Fruit fly (Drosophila melanogaster) whole organism, embryonic: Measurements from ENCODE around the gene Gart.

Experiments
- Aef1 ChIP-seq: fragments of 200-800 bp; sonication (Bioruptor generic); IDR thresholded peaks from 3 replicates; pipeline ENCODE4 v1.3.6; 2022; ENCODE audit warnings: missing biosample characterization, missing genetic modification characterization
- BEAF-32 ChIP-seq: fragments of 200-800 bp; sonication (Bioruptor generic); optimal IDR thresholded peaks from 3 replicates; lab custom pipeline; 2017; ENCODE audit warnings: missing biosample characterization, missing genetic modification characterization, mild to moderate bottlenecking, moderate library complexity, missing genetic modification reagents
- CG12236 ChIP-seq: fragments of 200-800 bp; sonication (Bioruptor generic); optimal IDR thresholded peaks from 2 replicates; lab custom pipeline; 2016; ENCODE audit warnings: missing biosample characterization, missing genetic modification characterization
- CG14860 ChIP-seq: fragments of 200-800 bp; sonication (Bioruptor generic); IDR thresholded peaks from 3 replicates; pipeline ENCODE4 v1.3.6; 2022; ENCODE audit warnings: missing biosample characterization, missing genetic modification characterization; ENCODE audit not compliant: partially characterized antibody
- CG15011 ChIP-seq: fragments of 200-800 bp; sonication (Bioruptor generic); optimal IDR thresholded peaks from 3 replicates; lab custom pipeline; 2018; ENCODE audit warnings: missing biosample characterization, mild to moderate bottlenecking, missing genetic modification characterization
- CG15269 ChIP-seq: fragments of 200-800 bp; sonication (Bioruptor generic); optimal IDR thresholded peaks from 2 replicates; lab custom pipeline; 2018; ENCODE audit warnings: missing biosample characterization, mild to moderate bottlenecking, missing genetic modification characterization, moderate library complexity
- CG16815 ChIP-seq: fragments of 200-800 bp; sonication (Bioruptor generic); optimal IDR thresholded peaks from 3 replicates; lab custom pipeline; 2017; ENCODE audit warnings: missing biosample characterization, mild to moderate bottlenecking, missing genetic modification characterization
- CG18619 ChIP-seq: fragments of 200-800 bp; sonication (Bioruptor generic); optimal IDR thresholded peaks from 3 replicates; lab custom pipeline; 2017; ENCODE audit warnings: missing biosample characterization, mild to moderate bottlenecking, missing genetic modification characterization
- CG31365 ChIP-seq: fragments of 200-800 bp; sonication (Bioruptor generic); optimal IDR thresholded peaks from 2 replicates; lab custom pipeline; 2018; ENCODE audit warnings: missing biosample characterization, mild to moderate bottlenecking, missing genetic modification characterization
- CG3838 ChIP-seq: fragments of 200-800 bp; sonication (Bioruptor generic); optimal IDR thresholded peaks from 3 replicates; lab custom pipeline; 2016; ENCODE audit warnings: missing biosample characterization, missing genetic modification characterization
- CG3995 ChIP-seq: fragments of 200-800 bp; sonication (Bioruptor generic); optimal IDR thresholded peaks from 3 replicates; lab custom pipeline; 2016; ENCODE audit warnings: missing biosample characterization, missing genetic modification characterization
- CG4328 ChIP-seq: fragments of 200-800 bp; sonication (Bioruptor generic); optimal IDR thresholded peaks from 3 replicates; lab custom pipeline; 2017; ENCODE audit warnings: missing biosample characterization, missing genetic modification reagents, missing genetic modification characterization
- CG7745 ChIP-seq: fragments of 200-800 bp; sonication (Bioruptor generic); optimal IDR thresholded peaks from 2 replicates; lab custom pipeline; 2018; ENCODE audit warnings: missing biosample characterization, mild to moderate bottlenecking, missing genetic modification characterization, moderate library complexity
- CG9817 ChIP-seq: fragments of 200-800 bp; sonication (Bioruptor generic); optimal IDR thresholded peaks from 2 replicates; lab custom pipeline; 2018; ENCODE audit warnings: missing biosample characterization, mild to moderate bottlenecking, missing genetic modification characterization, moderate library complexity
- CoRest ChIP-seq: fragments of 200-800 bp; sonication (Bioruptor generic); optimal IDR thresholded peaks from 3 replicates; lab custom pipeline; 2018; ENCODE audit warnings: missing biosample characterization, mild to moderate bottlenecking, missing genetic modification characterization, moderate library complexity
- Dek ChIP-seq: fragments of 200-800 bp; sonication (Bioruptor generic); optimal IDR thresholded peaks from 3 replicates; lab custom pipeline; 2019; ENCODE audit warnings: missing biosample characterization, mild to moderate bottlenecking, missing genetic modification characterization, moderate library complexity
- Dip3 ChIP-seq: fragments of 200-800 bp; sonication (Bioruptor generic); optimal IDR thresholded peaks from 3 replicates; lab custom pipeline; 2016; ENCODE audit warnings: missing biosample characterization, missing genetic modification characterization
- HLHmδ ChIP-seq: fragments of 200-800 bp; sonication (Bioruptor generic); optimal IDR thresholded peaks from 2 replicates; lab custom pipeline; 2018; ENCODE audit warnings: missing biosample characterization, mild to moderate bottlenecking, missing genetic modification characterization, moderate library complexity
- HmgD ChIP-seq: fragments of 200-800 bp; sonication (Bioruptor generic); optimal IDR thresholded peaks from 3 replicates; lab custom pipeline; 2016; ENCODE audit warnings: missing biosample characterization, missing genetic modification characterization
- HmgZ ChIP-seq: fragments of 200-800 bp; sonication (Bioruptor generic); optimal IDR thresholded peaks from 2 replicates; lab custom pipeline; 2018; ENCODE audit warnings: missing biosample characterization, mild to moderate bottlenecking, missing genetic modification characterization
- Hmr ChIP-seq: fragments of 200-800 bp; sonication (Bioruptor generic); optimal IDR thresholded peaks from 3 replicates; lab custom pipeline; 2017; ENCODE audit warnings: mild to moderate bottlenecking, missing biosample characterization, missing genetic modification reagents, missing genetic modification characterization
- Hsf ChIP-seq: fragments of 200-800 bp; sonication (Bioruptor generic); optimal IDR thresholded peaks from 3 replicates; lab custom pipeline; 2016; ENCODE audit warnings: missing biosample characterization, missing genetic modification characterization
- Jarid2 ChIP-seq: fragments of 200-800 bp; sonication (Bioruptor generic); optimal IDR thresholded peaks from 3 replicates; lab custom pipeline; 2017; ENCODE audit warnings: mild to moderate bottlenecking, missing biosample characterization, missing genetic modification reagents, missing genetic modification characterization
- Nf-YC ChIP-seq: fragments of 200-800 bp; optimal IDR thresholded peaks from 3 replicates; lab custom pipeline; 2019; ENCODE audit warnings: missing biosample characterization, mild to moderate bottlenecking, missing genetic modification characterization, moderate library complexity
- Ptx1 ChIP-seq: fragments of 200-800 bp; sonication (Bioruptor generic); IDR thresholded peaks from 2 replicates; pipeline ENCODE4 v1.3.6; 2022; ENCODE audit warnings: missing biosample characterization, missing genetic modification characterization
- Sox102F ChIP-seq: fragments of 200-800 bp; sonication (Bioruptor generic); optimal IDR thresholded peaks from 2 replicates; lab custom pipeline; 2018; ENCODE audit warnings: missing biosample characterization, mild to moderate bottlenecking, missing genetic modification characterization, moderate library complexity
- Sry-β ChIP-seq: fragments of 200-800 bp; sonication (Bioruptor generic); optimal IDR thresholded peaks from 2 replicates; lab custom pipeline; 2018; ENCODE audit warnings: missing biosample characterization, mild to moderate bottlenecking, missing genetic modification characterization, moderate library complexity
- Xrp1 ChIP-seq: fragments of 200-800 bp; sonication (Bioruptor generic); IDR thresholded peaks from 2 replicates; pipeline ENCODE4 v1.3.6; 2022; ENCODE audit warnings: missing biosample characterization, missing genetic modification characterization
- az2 ChIP-seq: fragments of 200-800 bp; sonication (Bioruptor generic); optimal IDR thresholded peaks from 3 replicates; lab custom pipeline; 2016; ENCODE audit warnings: missing biosample characterization, missing genetic modification characterization
- bowl ChIP-seq: fragments of 200-800 bp; sonication (Bioruptor generic); IDR thresholded peaks from 2 replicates; pipeline ENCODE4 v1.3.6; 2022; ENCODE audit warnings: missing biosample characterization, missing genetic modification characterization
- cad ChIP-seq: fragments of >200 bp; optimal IDR thresholded peaks from 2 replicates; lab custom pipeline; 2017; ENCODE audit warnings: missing biosample characterization, missing genetic modification characterization
- cas ChIP-seq: fragments of 200-800 bp; sonication (Bioruptor generic); IDR thresholded peaks from 2 replicates; pipeline ENCODE4 v1.3.6; 2022; ENCODE audit warnings: missing biosample characterization, missing genetic modification characterization
- dan ChIP-seq: fragments of 200-800 bp; sonication (Bioruptor generic); IDR thresholded peaks from 2 replicates; pipeline ENCODE4 v1.3.6; 2022; ENCODE audit warnings: missing biosample characterization, missing genetic modification characterization
- dpn ChIP-seq, 2 experiments: fragments of 200-800 bp; sonication (Bioruptor generic); optimal IDR thresholded peaks; 3 replicates each; lab custom pipeline; 2016; ENCODE audit warnings: missing biosample characterization in 2 of 2, missing genetic modification characterization in 2 of 2
- eve ChIP-seq, 2 experiments: fragments of >200 bp; optimal IDR thresholded peaks; 2 replicates each; lab custom pipeline; 2017; ENCODE audit warnings: missing biosample characterization in 2 of 2, missing genetic modification characterization in 2 of 2
- exex ChIP-seq: fragments of 200-800 bp; sonication (Bioruptor generic); optimal IDR thresholded peaks from 4 replicates; lab custom pipeline; 2018; ENCODE audit warnings: missing biosample characterization, mild to moderate bottlenecking, missing genetic modification characterization, moderate library complexity
- fd96Cb ChIP-seq: fragments of 200-800 bp; sonication (Bioruptor generic); optimal IDR thresholded peaks from 2 replicates; lab custom pipeline; 2018; ENCODE audit warnings: missing biosample characterization, mild to moderate bottlenecking, missing genetic modification characterization, moderate library complexity
- grau ChIP-seq: fragments of 200-800 bp; optimal IDR thresholded peaks from 3 replicates; lab custom pipeline; 2019; ENCODE audit warnings: missing biosample characterization, mild to moderate bottlenecking, missing genetic modification characterization, moderate library complexity
- gro ChIP-seq: fragments of 200-800 bp; sonication (Bioruptor generic); optimal IDR thresholded peaks from 2 replicates; lab custom pipeline; 2016; ENCODE audit warnings: missing biosample characterization, missing genetic modification characterization
- her ChIP-seq: fragments of 200-800 bp; sonication (Bioruptor generic); optimal IDR thresholded peaks from 2 replicates; lab custom pipeline; 2016; ENCODE audit warnings: missing biosample characterization, missing genetic modification characterization
- kni ChIP-seq: fragments of 200-800 bp; sonication (Bioruptor generic); optimal IDR thresholded peaks from 3 replicates; lab custom pipeline; 2017; ENCODE audit warnings: mild to moderate bottlenecking, missing biosample characterization, missing genetic modification reagents, missing genetic modification characterization
- lab ChIP-seq: fragments of 200-800 bp; sonication (Bioruptor generic); optimal IDR thresholded peaks from 3 replicates; lab custom pipeline; 2017; ENCODE audit warnings: missing biosample characterization, missing genetic modification characterization, mild to moderate bottlenecking, moderate library complexity, missing genetic modification reagents
- mirr ChIP-seq: fragments of 200-800 bp; sonication (Bioruptor generic); optimal IDR thresholded peaks from 3 replicates; lab custom pipeline; 2018; ENCODE audit warnings: missing biosample characterization, mild to moderate bottlenecking, missing genetic modification characterization
- nerfin-2 ChIP-seq: fragments of 200-800 bp; sonication (Bioruptor generic); IDR thresholded peaks from 2 replicates; pipeline ENCODE4 v1.3.6; 2022; ENCODE audit warnings: missing biosample characterization, missing genetic modification characterization; ENCODE audit not compliant: partially characterized antibody
- rib ChIP-seq: fragments of 200-800 bp; sonication (Bioruptor generic); IDR thresholded peaks from 2 replicates; pipeline ENCODE4 v1.3.6; 2022; ENCODE audit warnings: missing biosample characterization, missing genetic modification characterization
- sim ChIP-seq: fragments of 200-800 bp; sonication (Bioruptor generic); IDR thresholded peaks from 2 replicates; pipeline ENCODE4 v1.3.6; 2022; ENCODE audit warnings: missing biosample characterization, missing genetic modification characterization
- toy ChIP-seq: fragments of 200-800 bp; sonication (Bioruptor generic); IDR thresholded peaks from 2 replicates; pipeline ENCODE4 v1.3.6; 2022; ENCODE audit warnings: missing biosample characterization, missing genetic modification characterization
- trh ChIP-seq: fragments of 200-800 bp; sonication (Bioruptor generic); optimal IDR thresholded peaks from 2 replicates; lab custom pipeline; 2016; ENCODE audit warnings: missing biosample characterization, missing genetic modification characterization
- wek ChIP-seq: fragments of 200-800 bp; sonication (Bioruptor generic); optimal IDR thresholded peaks from 3 replicates; lab custom pipeline; 2018; ENCODE audit warnings: missing biosample characterization, mild to moderate bottlenecking, missing genetic modification characterization, moderate library complexity
- zfh2 ChIP-seq: fragments of 200-800 bp; sonication (Bioruptor generic); optimal IDR thresholded peaks from 2 replicates; lab custom pipeline; 2016; ENCODE audit warnings: missing biosample characterization, missing genetic modification characterization

Gene Gart

dm6 chr2L:7049009-7049647 is 25.4 kb upstream of the Gart start (continued):
- TF ChIP-seq mirr (GFP tag; lab: Kevin White, UChicago): peak; percentile 57
- no peak for TF ChIP-seq Sry-β
- peak; percentile 31 for TF ChIP-seq HmgZ (tag; lab: Kevin White, UChicago)
- no peak for TF ChIP-seq cad (GFP tag; lab: Kevin White, UChicago)
- TF ChIP-seq Ptx1 (GFP tag; lab: Robert Waterston, UW): peak; percentile 40; the same call in 1 of the 2 replicates
- no peak for TF ChIP-seq sim
- TF ChIP-seq CG3838 (GFP tag; lab: Kevin White, UChicago): no peak
- TF ChIP-seq eve (GFP tag; optimal IDR thresholded peaks at IDR 0.05; lab: Kevin White, UChicago): no peak
- peak; percentile 100 for TF ChIP-seq CG14860
- TF ChIP-seq wek (GFP tag; lab: Kevin White, UChicago): peak; percentile 46
- peak; percentile 59 for TF ChIP-seq Nf-YC (tag; lab: Kevin White, UChicago)
- no peak for TF ChIP-seq CG4328 (GFP tag; lab: Kevin White, UChicago)
- TF ChIP-seq Xrp1: peak; percentile 41; the same call in 1 of the 2 replicates
- peak; percentile 50 for TF ChIP-seq Jarid2 (GFP tag; lab: Kevin White, UChicago)
- no peak for TF ChIP-seq Dip3 (GFP tag; lab: Kevin White, UChicago)
- TF ChIP-seq CG16815 (GFP tag; lab: Kevin White, UChicago): no peak
- TF ChIP-seq exex (tag; lab: Kevin White, UChicago): peak; percentile 46
- TF ChIP-seq CG7745 (tag; lab: Kevin White, UChicago): no peak
- TF ChIP-seq zfh2 (GFP tag; lab: Kevin White, UChicago): no peak
- no peak for TF ChIP-seq CG15011 (GFP tag; lab: Kevin White, UChicago)
- TF ChIP-seq her: peak; percentile 39
- TF ChIP-seq Aef1 (GFP tag; lab: Robert Waterston, UW): no peak
- TF ChIP-seq az2 (GFP tag; lab: Kevin White, UChicago): no peak
- TF ChIP-seq toy: no peak
- TF ChIP-seq Dek (tag; lab: Kevin White, UChicago): no peak
- no peak for TF ChIP-seq CoRest (tag; lab: Kevin White, UChicago)
- peak; percentile 7 for TF ChIP-seq CG3995 (GFP tag; lab: Kevin White, UChicago)
- TF ChIP-seq lab (GFP tag; lab: Kevin White, UChicago): peak; percentile 38
- no peak for TF ChIP-seq bowl (GFP tag; lab: Robert Waterston, UW)
- no peak for TF ChIP-seq gro (GFP tag; lab: Kevin White, UChicago)
- no peak for TF ChIP-seq BEAF-32 (GFP tag; lab: Kevin White, UChicago)
- no peak for TF ChIP-seq CG18619 (GFP tag; lab: Kevin White, UChicago)
- TF ChIP-seq dan: no peak
- no peak for TF ChIP-seq CG15269
- TF ChIP-seq fd96Cb (tag; lab: Kevin White, UChicago): no peak
- TF ChIP-seq HmgD (GFP tag; lab: Kevin White, UChicago): peak; percentile 53
- TF ChIP-seq nerfin-2 (GFP tag; lab: Robert Waterston, UW): peak; percentile 100
- TF ChIP-seq CG9817: no peak
- TF ChIP-seq HLHmδ (GFP tag; lab: Kevin White, UChicago): peak; percentile 92
- peak; percentile 11 for TF ChIP-seq kni (GFP tag; lab: Kevin White, UChicago)
- no peak for TF ChIP-seq Sox102F (GFP tag; lab: Kevin White, UChicago)
- TF ChIP-seq grau (tag; lab: Kevin White, UChicago): peak; percentile 8
- TF ChIP-seq CG31365 (tag; lab: Kevin White, UChicago): no peak
- TF ChIP-seq trh (GFP tag; lab: Kevin White, UChicago): no peak
- 0 out of 2 replicates have a peak, but pooled peaks have one; percentile 18 for TF ChIP-seq rib (GFP tag; lab: Robert Waterston, UW)
- peak; percentile 48; the same call in 1 of the 2 replicates for TF ChIP-seq cas
- no peak for TF ChIP-seq CG12236 (GFP tag; lab: Kevin White, UChicago)
- peak; percentile 39 for TF ChIP-seq Hmr (GFP tag; lab: Kevin White, UChicago)
- peak; percentile 23 to 34 for TF ChIP-seq dpn (GFP tag; optimal IDR thresholded peaks at IDR 0.05; lab: Kevin White, UChicago)
- no peak for TF ChIP-seq Hsf (GFP tag; lab: Kevin White, UChicago)
